Fruit fly (Drosophila melanogaster) whole organism, wandering third instar larva: ENCODE data around the gene CG3164.

Experiments
- CG9705 ChIP-seq: fragments of 200-800 bp; sonication (Bioruptor generic); optimal IDR thresholded peaks from 2 replicates; lab custom pipeline; 2018; ENCODE audit warnings: missing biosample characterization, mild to moderate bottlenecking, missing genetic modification characterization
- CrebA ChIP-seq: fragments of 200-800 bp; sonication (Bioruptor generic); optimal IDR thresholded peaks from 2 replicates; lab custom pipeline; 2016; ENCODE audit warnings: missing biosample characterization, mild to moderate bottlenecking, missing genetic modification characterization, borderline replicate concordance
- Dif ChIP-seq: fragments of 200-275, 200-300 bp; sonication (Bioruptor generic); optimal IDR thresholded peaks from 2 replicates; lab custom pipeline; 2018; ENCODE audit warnings: missing biosample characterization, missing genetic modification characterization; ENCODE audit not compliant: partially characterized antibody
- HLH106 ChIP-seq: fragments of 200-800 bp; optimal IDR thresholded peaks from 3 replicates; lab custom pipeline; 2019; ENCODE audit warnings: missing biosample characterization, mild to moderate bottlenecking, missing genetic modification characterization, moderate library complexity
- Hnf4 ChIP-seq: fragments of 200-800 bp; sonication (Bioruptor generic); optimal IDR thresholded peaks from 2 replicates; lab custom pipeline; 2016; ENCODE audit warnings: missing biosample characterization, mild to moderate bottlenecking, missing genetic modification characterization
- Hr78 ChIP-seq: fragments of >200 bp; optimal IDR thresholded peaks from 2 replicates; lab custom pipeline; 2017; ENCODE audit warnings: missing biosample characterization, missing genetic modification characterization
- Hr83 ChIP-seq: fragments of 200-300 bp; sonication (Bioruptor generic); optimal IDR thresholded peaks from 2 replicates; lab custom pipeline; 2016; ENCODE audit warnings: missing biosample characterization, mild to moderate bottlenecking, missing genetic modification characterization, moderate library complexity; ENCODE audit not compliant: poor library complexity, severe bottlenecking
- Jra ChIP-seq: sonication (Bioruptor generic); optimal IDR thresholded peaks from 2 replicates; lab custom pipeline; 2016; ENCODE audit warnings: missing biosample characterization, missing genetic modification characterization
- Mio ChIP-seq: sonication (Bioruptor generic); optimal IDR thresholded peaks from 2 replicates; lab custom pipeline; 2016; ENCODE audit warnings: missing biosample characterization, missing genetic modification characterization
- Myc ChIP-seq: fragments of >200 bp; optimal IDR thresholded peaks from 2 replicates; lab custom pipeline; 2017
- N ChIP-seq: fragments of >200 bp; optimal IDR thresholded peaks from 2 replicates; lab custom pipeline; 2018; ENCODE audit warnings: missing biosample characterization, missing external identifiers, missing genetic modification characterization
- OdsH ChIP-seq: fragments of 200-800 bp; sonication (Bioruptor generic); optimal IDR thresholded peaks from 2 replicates; lab custom pipeline; 2016; ENCODE audit warnings: missing biosample characterization, mild to moderate bottlenecking, missing genetic modification characterization
- Rel ChIP-seq, 2 experiments: fragments of 200-800 bp; sonication (Bioruptor generic) in 1 of 2; optimal IDR thresholded peaks; 2 replicates in 1 of 2; 3 replicates in 1 of 2; lab custom pipeline; 2016 to 2019; ENCODE audit warnings: mild to moderate bottlenecking in 2 of 2, missing biosample characterization in 2 of 2, missing genetic modification characterization in 2 of 2, moderate library complexity in 1 of 2
- Vsx2 ChIP-seq: fragments of 200-300, 225-300 bp; sonication (Bioruptor generic); optimal IDR thresholded peaks from 2 replicates; lab custom pipeline; 2018; ENCODE audit warnings: missing biosample characterization, missing genetic modification characterization; ENCODE audit not compliant: partially characterized antibody
- br ChIP-seq: fragments of 200-800 bp; sonication (Bioruptor generic); optimal IDR thresholded peaks from 2 replicates; lab custom pipeline; 2016; ENCODE audit warnings: missing biosample characterization, missing genetic modification characterization
- dl ChIP-seq, 2 experiments: fragments of 175-275, 200-275 bp in 1 of 2; fragments of 200-275 bp in 1 of 2; sonication (Bioruptor generic); optimal IDR thresholded peaks; lab custom pipeline; 2018; ENCODE audit warnings: mild to moderate bottlenecking in 2 of 2, missing biosample characterization in 2 of 2, missing genetic modification characterization in 2 of 2, moderate library complexity in 2 of 2; ENCODE audit not compliant: partially characterized antibody in 2 of 2, insufficient read depth in 1 of 2
- ey ChIP-seq: fragments of 200-800 bp; sonication (Bioruptor generic); optimal IDR thresholded peaks from 2 replicates; lab custom pipeline; 2016; ENCODE audit warnings: missing biosample characterization, missing genetic modification characterization
- foxo ChIP-seq, 2 experiments: fragments of 200-800 bp; sonication (Bioruptor generic); optimal IDR thresholded peaks; 2 replicates in 1 of 2; 3 replicates in 1 of 2; lab custom pipeline; 2016 to 2017; ENCODE audit warnings: missing biosample characterization in 2 of 2, missing genetic modification characterization in 2 of 2
- h ChIP-seq: fragments of 200-800 bp; sonication (Bioruptor generic); optimal IDR thresholded peaks from 3 replicates; lab custom pipeline; 2016; ENCODE audit warnings: missing biosample characterization, mild to moderate bottlenecking, missing genetic modification characterization
- jim ChIP-seq: fragments of 175-275, 200-325 bp; sonication (Bioruptor generic); optimal IDR thresholded peaks from 2 replicates; lab custom pipeline; 2016; ENCODE audit warnings: missing biosample characterization, mild to moderate bottlenecking, missing genetic modification characterization
- lola ChIP-seq: fragments of >200 bp; optimal IDR thresholded peaks from 2 replicates; lab custom pipeline; 2017; ENCODE audit warnings: missing biosample characterization, missing genetic modification characterization
- pan ChIP-seq: fragments of >200 bp; optimal IDR thresholded peaks from 2 replicates; lab custom pipeline; 2017
- psq ChIP-seq: fragments of 200-800 bp; sonication (Bioruptor generic); optimal IDR thresholded peaks from 3 replicates; lab custom pipeline; 2017; ENCODE audit warnings: missing biosample characterization, mild to moderate bottlenecking, missing genetic modification characterization, moderate library complexity
- rgr ChIP-seq: fragments of 200-800 bp; sonication (Bioruptor generic); optimal IDR thresholded peaks from 3 replicates; lab custom pipeline; 2016; ENCODE audit warnings: missing biosample characterization, mild to moderate bottlenecking, missing genetic modification characterization
- sage ChIP-seq: fragments of 200-800 bp; sonication (Bioruptor generic); optimal IDR thresholded peaks from 2 replicates; lab custom pipeline; 2016; ENCODE audit warnings: missing biosample characterization, mild to moderate bottlenecking, missing genetic modification characterization
- usp ChIP-seq: fragments of >200 bp; optimal IDR thresholded peaks from 2 replicates; lab custom pipeline; 2017; ENCODE audit warnings: missing biosample characterization, missing genetic modification characterization

Gene CG3164

DNA sequence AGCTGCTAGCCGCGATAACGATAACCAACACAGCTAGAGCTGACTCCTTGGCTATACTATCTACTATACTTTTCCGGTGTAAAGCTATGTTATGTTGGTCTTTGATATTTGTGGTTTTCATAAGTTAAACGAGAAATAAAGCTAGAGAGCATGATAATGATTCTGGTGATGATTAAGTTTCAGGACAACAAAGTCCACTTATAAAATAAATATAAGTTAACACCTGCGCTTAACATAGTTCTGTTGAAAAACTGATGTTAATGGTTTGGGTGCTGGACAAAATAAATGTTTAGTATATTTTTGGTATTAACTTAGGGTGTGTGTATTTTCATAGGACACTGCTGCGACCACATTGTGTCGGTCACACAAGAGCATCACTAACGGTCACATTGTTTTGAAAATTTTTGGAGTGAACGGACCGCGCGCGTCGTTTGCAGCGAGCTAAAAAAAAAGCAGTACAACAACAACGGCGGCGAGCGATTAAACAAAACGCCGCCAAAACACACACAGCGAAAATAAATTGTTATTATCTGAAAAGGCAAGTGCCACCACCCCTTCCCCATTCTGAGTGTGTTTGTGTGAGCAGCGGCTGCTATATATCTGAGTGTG lies 28.2 kb upstream of the CG3164 start, which contains the start of the genes CG33635 and spen (continued):
- peak; percentile 94 for TF ChIP-seq jim
- TF ChIP-seq Hr78 (GFP tag; lab: Kevin White, UChicago) = no peak
- TF ChIP-seq sage (GFP tag; lab: Kevin White, UChicago) = peak; percentile 69
- TF ChIP-seq, all 38 proteins: peak for 20

DNA sequence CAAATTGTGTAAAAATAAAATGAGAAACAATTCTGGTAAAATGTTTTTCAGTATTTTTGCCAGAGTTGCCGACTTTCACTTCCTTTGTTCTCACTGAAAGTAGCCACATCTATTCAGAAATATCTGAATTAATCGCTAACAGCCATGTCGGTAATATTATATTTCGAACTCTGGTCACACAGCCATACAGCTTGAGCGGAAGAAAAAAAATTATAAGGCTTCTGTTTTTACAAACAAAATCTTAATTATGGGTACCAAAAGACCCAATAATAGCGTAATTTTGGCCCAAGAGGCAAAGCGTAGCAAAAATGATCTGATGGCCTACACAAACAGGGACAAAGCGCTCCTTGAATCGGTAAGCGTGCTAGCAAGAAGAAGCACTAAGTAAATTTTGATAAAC lies 25.4 kb upstream of the CG3164 start, which contains the start of gene CG3436:
Gene CG3436 (plus strand): TSS at position 36 of the 400 bp plus-strand sequence.
- TF ChIP-seq Rel (GFP tag; optimal IDR thresholded peaks at IDR 0.05; lab: Kevin White, UChicago) (no peak), Rel (tag; optimal IDR thresholded peaks at IDR 0.05; lab: Kevin White, UChicago) (peak; percentile 0), rgr (GFP tag; lab: Kevin White, UChicago) (peak; percentile 47), Dif (GFP tag; lab: Kevin White, UChicago) (no peak), h (GFP tag; lab: Kevin White, UChicago) (peak; percentile 3)

DNA sequence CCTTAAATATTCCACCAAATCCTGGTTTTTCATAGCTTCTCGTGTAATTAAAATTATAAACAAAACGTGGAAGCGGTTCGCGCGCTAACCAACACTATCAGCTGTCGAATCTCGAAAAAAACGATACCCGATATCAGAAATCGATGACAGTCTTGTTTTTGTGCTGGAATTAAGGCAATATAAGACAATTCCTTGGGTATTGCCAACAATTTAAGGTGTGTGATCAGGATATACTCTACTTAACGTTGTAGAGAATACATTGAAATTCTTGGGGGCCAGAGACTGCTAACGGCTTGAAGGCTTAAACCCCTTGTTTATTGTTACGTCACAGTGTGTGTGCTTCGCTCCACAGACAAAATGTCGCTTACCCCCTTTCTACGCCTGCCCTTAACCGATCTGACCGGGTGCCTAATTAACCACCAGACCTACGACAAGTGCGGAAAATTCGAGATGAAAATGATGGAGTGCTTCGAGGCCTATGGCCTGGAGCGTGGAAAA lies 24.7 kb upstream of the CG3164 start, which contains the start of gene Pus10:
Gene Pus10 (minus strand): TSS at position 91 of the 498 bp plus-strand sequence.
- TF ChIP-seq OdsH (GFP tag; lab: Kevin White, UChicago) = peak; percentile 4
- TF ChIP-seq foxo (GFP tag; optimal IDR thresholded peaks at IDR 0.05; lab: Kevin White, UChicago) = peak in 1 of 2 experiments; percentile 26
- peak; percentile 26 for TF ChIP-seq Vsx2 (GFP tag; lab: Kevin White, UChicago)
- TF ChIP-seq lola (GFP tag; lab: Kevin White, UChicago) = no peak
- TF ChIP-seq Jra (GFP tag; lab: Kevin White, UChicago) = peak; percentile 35

DNA sequence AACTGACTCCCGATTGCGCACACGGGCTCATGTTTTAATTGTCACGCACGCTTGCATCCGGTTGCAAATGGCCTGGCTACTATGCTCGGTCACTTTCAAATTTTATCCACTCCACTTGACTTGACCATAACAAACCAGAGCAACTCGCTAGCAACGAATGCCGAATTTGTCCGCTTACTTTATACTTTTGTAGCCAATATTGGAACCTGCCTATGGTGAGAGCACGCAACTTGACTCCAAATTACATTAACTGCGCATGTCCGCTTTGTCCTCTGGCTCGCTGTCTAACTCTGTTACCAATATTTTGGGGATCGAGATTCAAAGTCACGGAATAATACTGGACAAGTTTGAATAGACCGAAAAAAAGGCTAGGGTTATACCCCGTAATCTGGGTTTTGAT lies 22.6 kb upstream of the CG3164 start, which contains the start of gene CG42399:
Gene CG42399 (minus strand): TSS at position 159 of the 400 bp plus-strand sequence.
- TF ChIP-seq dl (GFP tag; optimal IDR thresholded peaks at IDR 0.05; lab: Kevin White, UChicago; ENCODE audit: insufficient read depth in 1 of 2, partially characterized antibody in 2 of 2) = no peak
- no peak for TF ChIP-seq CrebA (GFP tag; lab: Kevin White, UChicago)
- no peak for TF ChIP-seq foxo (GFP tag; optimal IDR thresholded peaks at IDR 0.05; lab: Kevin White, UChicago)
- no peak for TF ChIP-seq pan (lab: Kevin White, UChicago)
- TF ChIP-seq N (GFP tag; lab: Kevin White, UChicago) = no peak
- TF ChIP-seq Myc = no peak
- no peak for TF ChIP-seq Mio
- no peak for TF ChIP-seq OdsH (GFP tag; lab: Kevin White, UChicago)
- TF ChIP-seq rgr (GFP tag; lab: Kevin White, UChicago) = no peak
- no peak for TF ChIP-seq lola (GFP tag; lab: Kevin White, UChicago)

DNA sequence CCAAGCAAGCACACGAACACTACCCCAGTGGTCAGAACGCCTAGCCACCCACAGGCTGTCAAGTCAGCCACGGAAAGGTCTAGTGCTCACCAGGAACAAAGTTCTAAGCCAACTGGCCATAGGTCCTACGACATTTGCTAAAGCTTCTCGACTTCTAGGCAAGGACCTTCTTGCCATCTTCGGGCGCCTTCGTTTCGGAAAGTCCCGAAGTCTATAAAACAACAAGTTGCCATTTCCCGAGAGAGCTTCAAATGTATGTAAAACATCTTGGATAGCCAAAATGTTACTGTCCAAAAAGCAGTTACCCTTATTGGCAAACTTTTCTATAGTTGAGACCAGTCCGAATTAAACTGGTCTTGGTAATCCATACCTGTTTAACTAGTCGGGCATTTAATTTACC lies 15.9 kb upstream of the CG3164 start:
- TF ChIP-seq HLH106 (tag; lab: Kevin White, UChicago) (no peak), pan (lab: Kevin White, UChicago) (no peak), usp (GFP tag; lab: Kevin White, UChicago) (no peak), h (GFP tag; lab: Kevin White, UChicago) (no peak), CG9705 (no peak), jim (no peak), psq (GFP tag; lab: Kevin White, UChicago) (no peak), Hr83 (GFP tag; lab: Kevin White, UChicago) (no peak), br (GFP tag; lab: Kevin White, UChicago) (no peak), ey (GFP tag; lab: Kevin White, UChicago) (no peak)

DNA sequence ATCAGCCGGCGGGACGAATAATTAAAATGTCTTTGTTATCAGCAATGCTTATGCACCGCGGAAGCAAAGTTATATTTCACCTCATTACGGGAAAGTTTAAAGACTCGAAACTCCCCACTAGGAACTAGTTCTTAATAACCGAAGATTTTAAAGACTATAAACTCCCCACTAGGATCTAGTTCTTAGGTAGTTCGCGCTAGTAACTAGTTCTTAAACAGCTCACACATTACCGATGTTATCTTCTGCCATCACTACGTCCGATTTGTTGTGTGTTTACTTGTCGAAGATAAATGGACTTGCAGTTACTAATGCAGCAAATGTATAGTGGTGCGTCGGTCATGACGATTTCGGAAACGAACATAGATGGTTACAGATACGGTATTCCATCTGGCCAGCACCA lies 12.5 kb upstream of the CG3164 start, which contains the start of the genes CG31974 and CG11454:
Gene CG31974 (minus strand): TSS at position 4 of the 400 bp plus-strand sequence.
Gene CG11454 (plus strand): TSS at position 236 of the 400 bp plus-strand sequence.
- TF ChIP-seq Myc (peak; percentile 60), Hnf4 (no peak), Hr83 (GFP tag; lab: Kevin White, UChicago) (no peak), Mio (no peak), br (GFP tag; lab: Kevin White, UChicago) (no peak), pan (lab: Kevin White, UChicago) (no peak), usp (GFP tag; lab: Kevin White, UChicago) (no peak), Rel (GFP tag; optimal IDR thresholded peaks at IDR 0.05; lab: Kevin White, UChicago) (no peak), Rel (tag; optimal IDR thresholded peaks at IDR 0.05; lab: Kevin White, UChicago) (peak; percentile 41), dl (GFP tag; optimal IDR thresholded peaks at IDR 0.05; lab: Kevin White, UChicago; ENCODE audit: insufficient read depth in 1 of 2, partially characterized antibody in 2 of 2) (no peak), OdsH (GFP tag; lab: Kevin White, UChicago) (no peak)
